Worm (Caenorhabditis elegans): Measurements from ENCODE around the gene col-81.

Gene col-81

ce11 chrII:11004381-11004780 lies 9.2 kb downstream of the col-81 start (continued):
- TF ChIP-seq sptf-2 (GFP tag; optimal IDR thresholded peaks at IDR 0.05) (no peak), lin-35 (GFP tag; optimal IDR thresholded peaks at IDR 0.05) (no peak)

- 0 out of 2 replicates have a peak, but pooled peaks have one; percentile 9 for TF ChIP-seq mcd-1 (GFP tag; IDR thresholded peaks at IDR 0.05)
- no peak for TF ChIP-seq hlh-26 (GFP tag; conservative IDR thresholded peaks at IDR 0.05)
Measured at ce11 chrII:10999109-10999508, 14.5 kb downstream of the col-81 start.

ce11 chrII:10995600-10995999 lies 18.0 kb downstream of the col-81 start:
- TF ChIP-seq hrde-1 (tag; optimal IDR thresholded peaks at IDR 0.05; ENCODE audit: borderline replicate concordance): no peak
- TF ChIP-seq Y53F4B.3 (GFP tag; IDR thresholded peaks at IDR 0.05): no peak
- TF ChIP-seq Y53G8AR.9 (GFP tag; conservative IDR thresholded peaks at IDR 0.05): no peak
- no peak for TF ChIP-seq ceh-100 (GFP tag; IDR thresholded peaks at IDR 0.05)
- no peak for TF ChIP-seq bed-2 (GFP tag; IDR thresholded peaks at IDR 0.05)
- TF ChIP-seq aptf-2 (GFP tag; conservative IDR thresholded peaks at IDR 0.05): no peak
- TF ChIP-seq ekl-4 (GFP tag; IDR thresholded peaks at IDR 0.05): no peak
- TF ChIP-seq nhr-90 (tag; optimal IDR thresholded peaks at IDR 0.05): no peak
- no peak for TF ChIP-seq ceh-58 (GFP tag; IDR thresholded peaks at IDR 0.05)
- TF ChIP-seq attf-3 (GFP tag; conservative IDR thresholded peaks at IDR 0.05): no peak
- TF ChIP-seq hmg-20 (GFP tag; IDR thresholded peaks at IDR 0.05): no peak
- TF ChIP-seq lin-54 (GFP tag; optimal IDR thresholded peaks at IDR 0.05): no peak
- no peak for TF ChIP-seq hlh-12 (tag; optimal IDR thresholded peaks at IDR 0.05)
- TF ChIP-seq egl-44 (GFP tag; IDR thresholded peaks at IDR 0.05): no peak
- no peak for TF ChIP-seq ZK185.1 (tag; optimal IDR thresholded peaks at IDR 0.05; ENCODE audit: poor library complexity, severe bottlenecking)
- no peak for TF ChIP-seq hmg-1.2 (GFP tag; IDR thresholded peaks at IDR 0.05)
- TF ChIP-seq B0019.2 (GFP tag; conservative IDR thresholded peaks at IDR 0.05): no peak

- TF ChIP-seq ZK185.1 (tag; optimal IDR thresholded peaks at IDR 0.05; ENCODE audit: poor library complexity, severe bottlenecking): no peak
- TF ChIP-seq zfh-2 (GFP tag; conservative IDR thresholded peaks at IDR 0.05): no peak
- TF ChIP-seq ceh-100 (GFP tag; IDR thresholded peaks at IDR 0.05): no peak
- TF ChIP-seq lin-26 (GFP tag; IDR thresholded peaks at IDR 0.05): no peak
- no peak for TF ChIP-seq let-607 (tag; optimal IDR thresholded peaks at IDR 0.05)
- TF ChIP-seq nhr-179 (tag; optimal IDR thresholded peaks at IDR 0.05): no peak
- TF ChIP-seq madf-8 (GFP tag; conservative IDR thresholded peaks at IDR 0.05): no peak
- TF ChIP-seq ceh-91 (GFP tag; IDR thresholded peaks at IDR 0.05): no peak
- no peak for TF ChIP-seq ceh-40 (GFP tag; IDR thresholded peaks at IDR 0.05)
- no peak for TF ChIP-seq let-526 (GFP tag; IDR thresholded peaks at IDR 0.05)
- no peak for TF ChIP-seq gei-17 (GFP tag; optimal IDR thresholded peaks at IDR 0.05)
- TF ChIP-seq B0261.1 (tag; optimal IDR thresholded peaks at IDR 0.05): no peak
Measured at ce11 chrII:10993607-10994229, 19.8 kb downstream of the col-81 start.

- TF ChIP-seq rec-8 (tag; optimal IDR thresholded peaks at IDR 0.05): no peak
- TF ChIP-seq C06A6.2 (GFP tag; conservative IDR thresholded peaks at IDR 0.05): no peak
- TF ChIP-seq cebp-2 (GFP tag; IDR thresholded peaks at IDR 0.05): no peak
- no peak for TF ChIP-seq nhr-120 (GFP tag; IDR thresholded peaks at IDR 0.05)
Measured at ce11 chrII:10990592-10990991, 23.0 kb downstream of the col-81 start.
